Worm (Caenorhabditis elegans): ENCODE data around the gene F22E5.6.

- TF ChIP-seq med-1 (GFP tag; optimal IDR thresholded peaks at IDR 0.05; ENCODE audit: insufficient read depth), result no peak
- no peak for TF ChIP-seq ztf-23 (GFP tag; IDR thresholded peaks at IDR 0.05)
- TF ChIP-seq T22C8.4 (GFP tag; IDR thresholded peaks at IDR 0.05), result no peak
- TF ChIP-seq ztf-29 (GFP tag; IDR thresholded peaks at IDR 0.05), result no peak
- no peak for TF ChIP-seq klf-2 (GFP tag; conservative IDR thresholded peaks at IDR 0.05)
- TF ChIP-seq flt-1 (GFP tag; IDR thresholded peaks at IDR 0.05), result no peak
- TF ChIP-seq tab-1 (GFP tag; IDR thresholded peaks at IDR 0.05), result no peak
- TF ChIP-seq ref-1 (GFP tag; conservative IDR thresholded peaks at IDR 0.05), result no peak
These were observed 44.3 kb upstream of the F22E5.6 start, which contains the start of gene sri-77 for ce11 chrII:2605319-2605718.

Measured in whole organism, midembryonic.